Fruit fly (Drosophila melanogaster): ENCODE results near the gene p53.

Gene p53

DNA sequence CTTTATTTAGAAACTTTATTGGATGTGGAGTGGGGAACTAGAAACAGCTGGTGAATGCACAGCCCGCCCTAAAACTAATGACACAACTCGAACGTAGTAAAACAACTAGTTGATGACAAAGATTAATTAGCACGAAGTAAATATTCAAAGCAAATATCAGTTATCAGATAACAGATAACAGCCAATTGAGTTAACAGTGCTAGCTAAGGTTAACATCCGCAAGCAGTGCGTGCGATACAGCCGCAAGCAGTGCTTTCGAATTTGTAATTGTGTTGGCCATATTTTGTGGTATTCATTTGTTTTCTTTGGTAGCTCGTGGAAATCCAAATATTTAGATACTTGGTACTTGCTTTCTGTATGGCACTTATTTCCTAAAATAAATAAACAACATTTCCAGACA, 40.4 kb downstream of the p53 start:
- TF ChIP-seq CTCF (optimal IDR thresholded peaks at IDR 0.05) (no peak), CG8478 (optimal IDR thresholded peaks at IDR 0.05) (no peak)

DNA sequence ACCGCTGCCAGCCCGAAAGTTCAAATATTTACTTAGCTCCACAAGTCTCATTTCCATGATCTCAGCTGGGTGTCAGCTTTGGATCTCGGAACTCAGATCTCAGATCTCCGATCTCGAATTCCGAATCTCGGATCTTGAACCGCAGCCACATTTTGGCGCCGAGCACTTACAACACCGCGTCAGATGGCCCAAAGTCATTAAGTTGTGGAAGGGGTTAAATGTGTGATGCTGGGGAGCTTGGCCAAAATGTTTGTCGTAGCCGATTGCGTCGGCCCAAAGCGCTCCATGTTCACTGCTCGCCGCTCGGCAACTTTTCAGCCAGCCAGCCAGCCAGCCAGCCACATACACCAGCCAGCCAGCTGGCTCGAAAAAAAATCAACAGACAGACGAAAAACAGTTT, 41.9 kb downstream of the p53 start, which contains the start of gene CG6688:
Gene CG6688, plus strand, starts transcription at position 396 of the 400 bp plus-strand sequence.
- TF ChIP-seq CTCF (optimal IDR thresholded peaks at IDR 0.05) (no peak), CG8478 (optimal IDR thresholded peaks at IDR 0.05) (no peak)

DNA sequence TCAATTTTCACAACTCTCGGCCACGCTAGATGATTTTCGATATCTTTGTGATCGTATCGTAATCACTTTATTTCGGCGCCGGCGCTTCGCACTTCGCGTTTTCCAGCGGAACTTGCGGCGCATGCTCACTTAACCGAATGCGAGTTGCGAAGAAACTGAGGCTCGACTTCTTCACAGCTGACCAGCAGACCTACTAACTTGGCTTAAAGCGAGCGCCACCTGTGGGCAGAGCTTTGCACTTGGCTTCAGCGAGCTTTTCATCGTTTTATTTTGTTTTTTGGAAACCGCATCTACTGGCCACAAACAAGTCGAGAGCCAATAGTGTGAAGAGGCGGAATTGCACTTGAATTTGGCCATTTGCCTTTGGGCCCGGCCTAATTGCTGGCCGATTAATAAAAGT, 43.5 kb downstream of the p53 start, which contains the start of gene CG34375:
Gene CG34375, minus strand, starts transcription at position 157 of the 400 bp plus-strand sequence.
- TF ChIP-seq CG8478 (optimal IDR thresholded peaks at IDR 0.05) (no peak), CTCF (optimal IDR thresholded peaks at IDR 0.05) (no peak)

DNA sequence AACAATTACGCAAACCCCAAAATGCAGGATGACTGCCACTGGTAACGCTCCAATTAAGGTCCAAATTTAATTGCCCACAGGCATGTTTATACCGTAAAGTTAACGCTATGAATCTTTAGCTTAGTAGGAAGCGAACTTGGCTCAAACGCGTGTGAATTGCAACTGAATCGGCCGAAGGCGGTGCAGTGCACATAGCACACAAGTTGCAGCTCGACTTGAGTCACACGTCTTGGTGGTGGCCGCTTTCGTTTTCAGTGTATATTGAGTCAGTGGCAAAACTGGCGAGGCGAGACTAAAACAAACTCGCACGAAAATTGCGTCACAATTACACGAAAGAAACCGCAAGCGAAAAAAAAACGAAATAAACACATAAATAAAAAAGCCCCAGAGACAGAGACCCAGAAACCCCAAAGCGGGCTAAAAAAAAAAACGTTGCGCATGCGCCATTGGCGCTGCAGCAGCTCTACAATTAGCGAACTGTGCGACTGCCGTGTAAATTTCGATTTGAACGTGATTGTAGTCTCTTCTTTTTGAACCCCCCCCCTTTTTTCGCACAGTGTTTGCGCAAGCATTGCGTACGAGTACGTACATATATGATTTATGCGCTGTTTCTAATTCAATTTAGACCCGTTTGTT, 44.3 kb downstream of the p53 start:
- TF ChIP-seq CTCF (optimal IDR thresholded peaks at IDR 0.05) (no peak), CG8478 (optimal IDR thresholded peaks at IDR 0.05) (no peak)

DNA sequence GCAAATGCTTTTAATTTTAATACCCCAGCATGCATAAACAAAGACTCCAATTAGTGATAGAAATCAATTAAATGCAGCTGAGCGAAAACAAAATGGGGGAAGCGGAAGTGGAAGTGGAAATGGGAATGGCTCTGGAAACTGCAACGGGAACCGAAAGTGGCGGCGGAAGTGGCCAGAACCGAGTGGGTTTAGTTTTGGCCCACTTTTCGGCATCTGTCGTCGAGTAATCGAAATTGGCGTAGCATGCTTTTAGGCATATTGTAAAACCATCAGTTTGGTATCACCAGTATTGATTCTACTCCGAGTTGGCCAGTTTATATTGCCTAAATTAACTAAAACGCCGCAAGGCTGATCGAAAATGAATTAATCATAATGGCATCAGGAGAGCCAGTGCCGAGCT, 49.7 kb downstream of the p53 start:
- no peak for TF ChIP-seq CTCF (optimal IDR thresholded peaks at IDR 0.05)
- TF ChIP-seq CG8478 (optimal IDR thresholded peaks at IDR 0.05) = no peak
